Worm (Caenorhabditis elegans) whole organism, L4 larva: ENCODE data around the gene sre-32.

Experiments used
- F44E2.7 ChIP-seq: fragments of 200-800 bp; sonication (Bioruptor generic); IDR thresholded peaks from 2 replicates; pipeline ENCODE4 v2.1.2; 2022; ENCODE audit warnings: missing genetic modification characterization, missing compliant biosample characterization
- R02D3.7 ChIP-seq: fragments of 150-350 bp; sonication (generic microtip); optimal IDR thresholded peaks from 3 replicates; lab custom pipeline; 2014; ENCODE audit warnings: missing biosample characterization, missing genetic modification characterization
- dmd-6 ChIP-seq: fragments of 200-800 bp; sonication (Bioruptor generic); IDR thresholded peaks from 2 replicates; pipeline ENCODE4 v1.3.6; 2022; ENCODE audit warnings: missing genetic modification reagents, missing genetic modification characterization, missing compliant biosample characterization
- dmd-8 ChIP-seq: fragments of 200-800 bp; sonication (Bioruptor generic); IDR thresholded peaks from 2 replicates; pipeline ENCODE4 v1.3.6; 2022; ENCODE audit warnings: missing genetic modification characterization, missing compliant biosample characterization
- hlh-11 ChIP-seq: fragments of 200-800 bp; sonication (Bioruptor generic); optimal IDR thresholded peaks from 2 replicates; lab custom pipeline; 2018; ENCODE audit warnings: mild to moderate bottlenecking, missing genetic modification characterization, missing compliant biosample characterization
- jun-1 ChIP-seq: fragments of 150-350 bp; optimal IDR thresholded peaks from 2 replicates; lab custom pipeline; 2014; ENCODE audit warnings: missing biosample characterization, missing genetic modification reagents, missing genetic modification characterization
- lin-29 ChIP-seq: fragments of 200-800 bp; sonication (Bioruptor generic); IDR thresholded peaks from 2 replicates; pipeline ENCODE4 v1.3.6; 2022; ENCODE audit warnings: missing genetic modification reagents, missing genetic modification characterization, missing compliant biosample characterization
- madf-9 ChIP-seq: fragments of 200-800 bp; sonication (Bioruptor generic); conservative IDR thresholded peaks from 2 replicates; pipeline ENCODE4 v1.3.6; 2022; ENCODE audit warnings: missing genetic modification reagents, missing genetic modification characterization, missing compliant biosample characterization
- nhr-6 ChIP-seq: fragments of 150-350 bp; optimal IDR thresholded peaks from 2 replicates; lab custom pipeline; 2014; ENCODE audit warnings: missing biosample characterization, missing genetic modification characterization
- nhr-77 ChIP-seq: fragments of 150-350 bp; optimal IDR thresholded peaks from 2 replicates; lab custom pipeline; 2014; ENCODE audit warnings: missing biosample characterization, missing genetic modification characterization
- snpc-1.2 ChIP-seq: fragments of 200-800 bp; sonication (Bioruptor generic); IDR thresholded peaks from 2 replicates; pipeline ENCODE4 v1.3.6; 2022; ENCODE audit warnings: missing genetic modification reagents, missing genetic modification characterization, missing compliant biosample characterization
- snpc-4 ChIP-seq: fragments of 150-350 bp; optimal IDR thresholded peaks from 2 replicates; lab custom pipeline; 2014; ENCODE audit warnings: missing biosample characterization, missing genetic modification characterization
- unc-130 ChIP-seq: sonication (generic microtip); optimal IDR thresholded peaks from 2 replicates; lab custom pipeline; 2016; ENCODE audit warnings: missing genetic modification reagents, missing genetic modification characterization, missing compliant biosample characterization
- zip-11 ChIP-seq: fragments of 200-800 bp; sonication (Bioruptor generic); IDR thresholded peaks from 2 replicates; pipeline ENCODE4 v1.3.6; 2022; ENCODE audit warnings: missing genetic modification characterization, missing compliant biosample characterization
- zip-2 ChIP-seq: fragments of 150-350 bp; optimal IDR thresholded peaks from 2 replicates; lab custom pipeline; 2014; ENCODE audit warnings: missing biosample characterization, missing genetic modification characterization

The sre-32 gene

ce11 chrII:12406394-12406793 is 50.1 kb downstream of the sre-32 start, which contains the start of gene sre-30:
sre-30 (minus strand) TSS chrII:12406494.
- no peak for TF ChIP-seq jun-1
- TF ChIP-seq zip-11 (GFP tag; lab: Robert Waterston, UW): no peak
- no peak for TF ChIP-seq zip-2 (tag; lab: Kevin White, UChicago)
- no peak for TF ChIP-seq hlh-11 (tag; lab: Kevin White, UChicago)
- no peak for TF ChIP-seq dmd-6 (GFP tag; lab: Robert Waterston, UW)
- no peak for TF ChIP-seq dmd-8 (GFP tag; lab: Robert Waterston, UW)
- no peak for TF ChIP-seq snpc-1.2 (GFP tag; lab: Robert Waterston, UW)
- TF ChIP-seq R02D3.7 (tag; lab: Kevin White, UChicago): no peak
- no peak for TF ChIP-seq F44E2.7
- TF ChIP-seq nhr-77 (tag; lab: Kevin White, UChicago): no peak
- no peak for TF ChIP-seq nhr-6 (tag; lab: Kevin White, UChicago)
- TF ChIP-seq snpc-4 (tag; lab: Kevin White, UChicago): no peak
- TF ChIP-seq unc-130 (GFP tag; lab: Kevin White, UChicago): no peak
- no peak for TF ChIP-seq madf-9 (GFP tag; lab: Robert Waterston, UW)
- TF ChIP-seq lin-29 (GFP tag; lab: Robert Waterston, UW): no peak
